Worm (Caenorhabditis elegans) whole organism, late embryonic: Measurements from ENCODE around the gene epic-2.

Source experiments
- C08G9.2 ChIP-seq: sonication (generic microtip); optimal IDR thresholded peaks from 2 replicates; lab custom pipeline; 2016; ENCODE audit warnings: mild to moderate bottlenecking, missing genetic modification characterization, moderate library complexity, missing compliant biosample characterization
- C38D4.7 ChIP-seq: fragments of 200-800 bp; sonication (Bioruptor generic); optimal IDR thresholded peaks from 2 replicates; lab custom pipeline; 2018; ENCODE audit warnings: mild to moderate bottlenecking, missing genetic modification characterization, moderate library complexity, missing compliant biosample characterization
- F13H6.1 ChIP-seq: sonication (generic microtip); optimal IDR thresholded peaks from 2 replicates; lab custom pipeline; 2016; ENCODE audit warnings: missing genetic modification characterization, missing compliant biosample characterization
- K09A11.1 ChIP-seq: sonication (generic microtip); optimal IDR thresholded peaks from 2 replicates; lab custom pipeline; 2017; ENCODE audit warnings: antibody characterized with exemption, mild to moderate bottlenecking, missing genetic modification characterization, missing compliant biosample characterization; ENCODE audit not compliant: insufficient read depth
- T23F11.4 ChIP-seq: fragments of 200-800 bp; sonication (Bioruptor generic); optimal IDR thresholded peaks from 2 replicates; lab custom pipeline; 2018; ENCODE audit warnings: mild to moderate bottlenecking, missing genetic modification characterization, missing compliant biosample characterization
- Y22D7AL.16 ChIP-seq: sonication (generic microtip); optimal IDR thresholded peaks from 2 replicates; lab custom pipeline; 2016; ENCODE audit warnings: missing genetic modification characterization, missing compliant biosample characterization
- ahr-1 ChIP-seq: sonication (generic microtip); optimal IDR thresholded peaks from 2 replicates; lab custom pipeline; 2016; ENCODE audit warnings: missing genetic modification characterization, missing compliant biosample characterization
- ama-1 ChIP-seq: fragments of 150-350 bp; optimal IDR thresholded peaks from 2 replicates; lab custom pipeline; 2014
- ceh-14 ChIP-seq: sonication (generic microtip); optimal IDR thresholded peaks from 2 replicates; lab custom pipeline; 2016; ENCODE audit warnings: missing genotype, missing genetic modification characterization, missing compliant biosample characterization
- ceh-18 ChIP-seq: sonication (generic microtip); optimal IDR thresholded peaks from 2 replicates; lab custom pipeline; 2016; ENCODE audit warnings: missing genetic modification characterization, missing compliant biosample characterization
- ceh-19 ChIP-seq: fragments of 200-800 bp; sonication (Bioruptor generic); optimal IDR thresholded peaks from 2 replicates; lab custom pipeline; 2018; ENCODE audit warnings: mild to moderate bottlenecking, missing genetic modification characterization, missing compliant biosample characterization
- ceh-30 ChIP-seq: fragments of 150-350 bp; optimal IDR thresholded peaks from 2 replicates; lab custom pipeline; 2014; ENCODE audit warnings: missing biosample characterization, missing genetic modification characterization
- ceh-31 ChIP-seq: sonication (generic microtip); optimal IDR thresholded peaks from 2 replicates; lab custom pipeline; 2016; ENCODE audit warnings: missing genetic modification characterization, missing compliant biosample characterization
- ceh-48 ChIP-seq: sonication (generic microtip); optimal IDR thresholded peaks from 2 replicates; lab custom pipeline; 2016; ENCODE audit warnings: missing genetic modification characterization, inconsistent platforms, missing compliant biosample characterization
- ceh-6 ChIP-seq: fragments of 200-800 bp; sonication (Bioruptor generic); optimal IDR thresholded peaks from 2 replicates; lab custom pipeline; 2018; ENCODE audit warnings: mild to moderate bottlenecking, missing genetic modification characterization, missing compliant biosample characterization
- che-1 ChIP-seq: sonication (generic microtip); optimal IDR thresholded peaks from 2 replicates; lab custom pipeline; 2016; ENCODE audit warnings: mild to moderate bottlenecking, missing genetic modification characterization, missing compliant biosample characterization
- dmd-4 ChIP-seq: sonication (generic microtip); optimal IDR thresholded peaks from 2 replicates; lab custom pipeline; 2016; ENCODE audit warnings: borderline replicate concordance, missing genetic modification characterization, missing compliant biosample characterization
- dve-1 ChIP-seq: sonication (generic microtip); optimal IDR thresholded peaks from 2 replicates; lab custom pipeline; 2017; ENCODE audit warnings: antibody characterized with exemption, mild to moderate bottlenecking, missing genetic modification characterization, missing compliant biosample characterization
- elt-2 ChIP-seq: sonication (generic microtip); optimal IDR thresholded peaks from 2 replicates; lab custom pipeline; 2016; ENCODE audit warnings: missing genetic modification reagents, missing genetic modification characterization, missing compliant biosample characterization
- elt-4 ChIP-seq: sonication (generic microtip); optimal IDR thresholded peaks from 2 replicates; lab custom pipeline; 2016; ENCODE audit warnings: missing genetic modification characterization, missing compliant biosample characterization
- ets-4 ChIP-seq: sonication (generic microtip); optimal IDR thresholded peaks from 2 replicates; lab custom pipeline; 2016; ENCODE audit warnings: missing genetic modification characterization, missing compliant biosample characterization
- eyg-1 ChIP-seq: sonication (generic microtip); optimal IDR thresholded peaks from 2 replicates; lab custom pipeline; 2016; ENCODE audit warnings: missing genotype, missing genetic modification characterization, missing compliant biosample characterization
- fax-1 ChIP-seq: sonication (generic microtip); optimal IDR thresholded peaks from 2 replicates; lab custom pipeline; 2016; ENCODE audit warnings: missing genotype, missing genetic modification characterization, missing compliant biosample characterization
- fkh-10 ChIP-seq: fragments of 150-350 bp; optimal IDR thresholded peaks from 2 replicates; lab custom pipeline; 2014; ENCODE audit warnings: missing biosample characterization, missing genetic modification reagents, missing genetic modification characterization
- gmeb-2 ChIP-seq: sonication (generic microtip); optimal IDR thresholded peaks from 2 replicates; lab custom pipeline; 2016; ENCODE audit warnings: missing genetic modification characterization, inconsistent platforms, missing compliant biosample characterization
- hlh-13 ChIP-seq: fragments of 200-800 bp; sonication (Bioruptor generic); optimal IDR thresholded peaks from 2 replicates; lab custom pipeline; 2018; ENCODE audit warnings: mild to moderate bottlenecking, missing genetic modification characterization, missing compliant biosample characterization
- hlh-6 ChIP-seq: sonication (generic microtip); optimal IDR thresholded peaks from 2 replicates; lab custom pipeline; 2016; ENCODE audit warnings: missing genotype, missing genetic modification characterization, missing compliant biosample characterization
- lim-6 ChIP-seq: sonication (generic microtip); optimal IDR thresholded peaks from 2 replicates; lab custom pipeline; 2016; ENCODE audit warnings: missing genetic modification characterization, missing compliant biosample characterization
- madf-2 ChIP-seq: sonication (generic microtip); optimal IDR thresholded peaks from 2 replicates; lab custom pipeline; 2017; ENCODE audit warnings: missing genetic modification characterization, missing compliant biosample characterization
- nfya-1 ChIP-seq: sonication (generic microtip); optimal IDR thresholded peaks from 2 replicates; lab custom pipeline; 2017; ENCODE audit warnings: missing genetic modification characterization, mild to moderate bottlenecking, missing compliant biosample characterization, antibody characterized with exemption, moderate library complexity
- pax-1 ChIP-seq: fragments of 150-350 bp; optimal IDR thresholded peaks from 2 replicates; lab custom pipeline; 2014; ENCODE audit warnings: missing biosample characterization, missing genetic modification characterization
- pha-4 ChIP-seq: fragments of 150-350 bp; optimal IDR thresholded peaks from 2 replicates; lab custom pipeline; 2018; ENCODE audit warnings: missing biosample characterization, missing genetic modification reagents, missing genetic modification characterization
- ref-2 ChIP-seq: sonication (generic microtip); optimal IDR thresholded peaks from 2 replicates; lab custom pipeline; 2016; ENCODE audit warnings: missing genetic modification characterization, missing compliant biosample characterization
- rnt-1 ChIP-seq: sonication (generic microtip); optimal IDR thresholded peaks from 2 replicates; lab custom pipeline; 2016; ENCODE audit warnings: missing genetic modification characterization, missing compliant biosample characterization
- sdc-2 ChIP-seq: sonication (generic microtip); optimal IDR thresholded peaks from 2 replicates; lab custom pipeline; 2016; ENCODE audit warnings: missing genotype, missing genetic modification characterization, missing compliant biosample characterization
- sox-2 ChIP-seq: fragments of 200-800 bp; sonication (Bioruptor generic); IDR thresholded peaks from 2 replicates; pipeline ENCODE4 v1.3.6; 2022; ENCODE audit warnings: missing genetic modification reagents, missing genetic modification characterization, missing compliant biosample characterization
- sox-4 ChIP-seq: sonication (generic microtip); optimal IDR thresholded peaks from 2 replicates; lab custom pipeline; 2017; ENCODE audit warnings: mild to moderate bottlenecking, missing genetic modification characterization, inconsistent platforms, missing compliant biosample characterization
- tbx-2 ChIP-seq: sonication (generic microtip); optimal IDR thresholded peaks from 2 replicates; lab custom pipeline; 2016; ENCODE audit warnings: missing genetic modification characterization, missing compliant biosample characterization
- tbx-7 ChIP-seq: sonication (generic microtip); optimal IDR thresholded peaks from 2 replicates; lab custom pipeline; 2016; ENCODE audit warnings: missing genotype, missing genetic modification characterization, missing compliant biosample characterization
- unc-3 ChIP-seq, 2 experiments: fragments of 200-800 bp in 1 of 2; sonication (Bioruptor generic) in 1 of 2; sonication (generic microtip) in 1 of 2; conservative IDR thresholded peaks in 1 of 2; optimal IDR thresholded peaks in 1 of 2; 2 replicates each; pipeline versions ENCODE4 v1.3.6 to Lab custom; 2016 to 2022; ENCODE audit warnings: missing compliant biosample characterization in 2 of 2, missing genetic modification characterization in 2 of 2, missing genetic modification reagents in 1 of 2
- unc-42 ChIP-seq: sonication (generic microtip); optimal IDR thresholded peaks from 2 replicates; lab custom pipeline; 2016; ENCODE audit warnings: missing genotype, missing genetic modification characterization, missing compliant biosample characterization
- unc-86 ChIP-seq: sonication (generic microtip); optimal IDR thresholded peaks from 2 replicates; lab custom pipeline; 2016; ENCODE audit warnings: missing genetic modification characterization, missing compliant biosample characterization
- zip-5 ChIP-seq: sonication (generic microtip); optimal IDR thresholded peaks from 2 replicates; lab custom pipeline; 2016; ENCODE audit warnings: missing genetic modification characterization, missing compliant biosample characterization
- ztf-16 ChIP-seq: sonication (generic microtip); optimal IDR thresholded peaks from 2 replicates; lab custom pipeline; 2017; ENCODE audit warnings: missing genetic modification characterization, missing compliant biosample characterization

Gene epic-2

DNA sequence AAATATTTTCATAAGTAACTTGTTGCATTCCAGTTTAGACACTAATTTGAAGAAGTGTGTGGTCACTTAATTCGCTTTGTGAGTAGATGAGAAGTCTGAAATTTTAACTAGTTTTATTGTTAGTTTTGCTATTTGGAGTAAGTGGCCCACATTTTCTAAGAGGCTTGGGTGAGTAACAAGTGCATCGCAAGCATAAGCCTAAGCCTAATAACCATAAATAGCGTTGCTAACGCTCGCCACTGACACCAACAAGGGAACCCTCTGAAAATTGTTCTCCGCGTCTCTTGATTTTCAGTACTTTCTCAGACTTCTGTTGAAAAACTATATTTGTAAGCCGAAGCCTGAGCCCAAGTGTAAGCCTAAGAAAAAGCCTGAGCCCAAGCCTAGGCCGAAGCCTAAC lies 3.7 kb downstream of the epic-2 start, which contains the start of gene epic-3:
epic-3 (minus strand) TSS at position 101 of the 400 bp plus-strand sequence.
- TF ChIP-seq unc-86 (tag; lab: Kevin White, UChicago): no peak
- TF ChIP-seq sox-2: no peak
- no peak for TF ChIP-seq ceh-48 (tag; lab: Kevin White, UChicago)
- TF ChIP-seq ref-2: no peak
- no peak for TF ChIP-seq dmd-4 (tag; lab: Kevin White, UChicago)
- TF ChIP-seq ama-1 (lab: Kevin White, UChicago): no peak
- no peak for TF ChIP-seq ets-4 (tag; lab: Kevin White, UChicago)
- TF ChIP-seq fkh-10 (GFP tag; lab: Kevin White, UChicago): no peak
- no peak for TF ChIP-seq K09A11.1
- no peak for TF ChIP-seq zip-5 (tag; lab: Kevin White, UChicago)
- no peak for TF ChIP-seq rnt-1 (tag; lab: Kevin White, UChicago)

DNA sequence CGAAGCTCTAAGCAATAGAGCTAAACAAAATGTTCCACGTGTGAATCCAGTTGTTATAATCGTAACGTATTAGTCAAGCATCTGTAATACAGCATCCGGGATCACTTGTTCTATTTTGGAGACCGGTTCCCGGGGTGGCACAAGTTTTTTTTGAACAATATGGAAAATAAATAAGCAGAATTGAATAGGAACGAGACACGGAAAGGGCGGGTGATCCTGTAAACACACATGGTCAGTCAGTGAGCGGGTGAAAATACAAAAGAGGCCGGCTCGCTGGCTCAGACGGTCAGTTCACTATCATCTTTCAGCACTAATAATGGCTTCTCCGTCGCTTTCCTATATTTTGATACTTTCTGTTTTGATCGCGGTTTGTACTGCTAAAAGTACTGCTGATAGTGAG lies 5.3 kb downstream of the epic-2 start, which contains the start of gene K08D12.8:
K08D12.8 (plus strand) TSS at position 301 of the 400 bp plus-strand sequence.
- no peak for TF ChIP-seq unc-42 (tag; lab: Kevin White, UChicago)
- no peak for TF ChIP-seq C38D4.7 (GFP tag; lab: Kevin White, UChicago)
- TF ChIP-seq ceh-31 (tag; lab: Kevin White, UChicago): no peak
- TF ChIP-seq nfya-1 (tag; lab: Kevin White, UChicago): no peak
- TF ChIP-seq unc-3 (GFP tag; conservative IDR thresholded peaks at IDR 0.05; lab: Robert Waterston, UW): no peak
- no peak for TF ChIP-seq unc-3 (tag; optimal IDR thresholded peaks at IDR 0.05; lab: Kevin White, UChicago)
- no peak for TF ChIP-seq ceh-6 (GFP tag; lab: Kevin White, UChicago)
- TF ChIP-seq Y22D7AL.16 (tag; lab: Kevin White, UChicago): no peak
- TF ChIP-seq ahr-1 (tag; lab: Kevin White, UChicago): no peak
- no peak for TF ChIP-seq ref-2
- no peak for TF ChIP-seq C08G9.2 (tag; lab: Kevin White, UChicago)
- TF ChIP-seq unc-86 (tag; lab: Kevin White, UChicago): no peak
- TF ChIP-seq ceh-30 (tag; lab: Kevin White, UChicago): no peak

ce11 chrIV:1727538-1728072 lies 7.0 kb downstream of the epic-2 start:
- TF ChIP-seq pha-4 (tag; lab: Kevin White, UChicago): no peak
- TF ChIP-seq unc-3 (GFP tag; conservative IDR thresholded peaks at IDR 0.05; lab: Robert Waterston, UW): no peak
- no peak for TF ChIP-seq unc-3 (tag; optimal IDR thresholded peaks at IDR 0.05; lab: Kevin White, UChicago)
- peak; percentile 76 for TF ChIP-seq ceh-48 (tag; lab: Kevin White, UChicago)
- TF ChIP-seq F13H6.1: no peak

- TF ChIP-seq sox-4 (tag; lab: Kevin White, UChicago) (no peak), unc-42 (tag; lab: Kevin White, UChicago) (peak; percentile 10), fax-1 (no peak), F13H6.1 (no peak), lim-6 (tag; lab: Kevin White, UChicago) (no peak), unc-3 (GFP tag; conservative IDR thresholded peaks at IDR 0.05; lab: Robert Waterston, UW) (no peak), unc-3 (tag; optimal IDR thresholded peaks at IDR 0.05; lab: Kevin White, UChicago) (no peak), elt-4 (tag; lab: Kevin White, UChicago) (no peak), eyg-1 (no peak), dve-1 (tag; lab: Kevin White, UChicago) (no peak), sdc-2 (tag; lab: Kevin White, UChicago) (no peak), T23F11.4 (no peak), gmeb-2 (no peak), elt-2 (tag; lab: Kevin White, UChicago) (peak; percentile 7), hlh-13 (no peak), ceh-31 (tag; lab: Kevin White, UChicago) (peak; percentile 38), K09A11.1 (no peak), nfya-1 (tag; lab: Kevin White, UChicago) (peak; percentile 9), ets-4 (tag; lab: Kevin White, UChicago) (no peak), che-1 (tag; lab: Kevin White, UChicago) (peak; percentile 38), ceh-14 (tag; lab: Kevin White, UChicago) (no peak), ceh-19 (no peak), unc-86 (tag; lab: Kevin White, UChicago) (peak; percentile 9), pax-1 (tag; lab: Kevin White, UChicago) (no peak), tbx-2 (tag; lab: Kevin White, UChicago) (peak; percentile 21), ztf-16 (tag; lab: Kevin White, UChicago) (no peak), hlh-6 (tag; lab: Kevin White, UChicago) (no peak), tbx-7 (tag; lab: Kevin White, UChicago) (no peak), madf-2 (tag; lab: Kevin White, UChicago) (peak; percentile 5), ceh-6 (GFP tag; lab: Kevin White, UChicago) (no peak), ceh-18 (tag; lab: Kevin White, UChicago) (peak; percentile 29)
These were observed 17.7 kb downstream of the epic-2 start for ce11 chrIV:1738324-1738730.
